Fruit fly (Drosophila melanogaster) whole organism, embryonic: Measurements from ENCODE around the gene Ctl1.

ENCODE experiments used
- CG1024 ChIP-seq: fragments of 200-800 bp; sonication (Bioruptor generic); IDR thresholded peaks from 2 replicates; pipeline ENCODE4 v1.3.6; 2022; ENCODE audit warnings: missing biosample characterization, missing genetic modification characterization
- CG10274 ChIP-seq: fragments of 200-800 bp; sonication (Bioruptor generic); optimal IDR thresholded peaks from 3 replicates; lab custom pipeline; 2017; ENCODE audit warnings: missing biosample characterization, mild to moderate bottlenecking, missing genetic modification characterization
- CG10959 ChIP-seq: fragments of 200-800 bp; sonication (Bioruptor generic); IDR thresholded peaks from 2 replicates; pipeline ENCODE4 v1.3.6; 2022; ENCODE audit warnings: missing biosample characterization, missing genetic modification characterization
- CG14667 ChIP-seq: fragments of 200-800 bp; sonication (Bioruptor generic); IDR thresholded peaks from 2 replicates; pipeline ENCODE4 v1.3.6; 2022; ENCODE audit warnings: missing biosample characterization, missing genetic modification characterization
- CG14710 ChIP-seq: fragments of 200-800 bp; sonication (Bioruptor generic); optimal IDR thresholded peaks from 3 replicates; lab custom pipeline; 2019; ENCODE audit warnings: missing biosample characterization, mild to moderate bottlenecking, missing genetic modification characterization, moderate library complexity
- CG1529 ChIP-seq: fragments of 200-800 bp; sonication (Bioruptor generic); optimal IDR thresholded peaks from 3 replicates; lab custom pipeline; 2018; ENCODE audit warnings: missing biosample characterization, missing genetic modification characterization
- CG1603 ChIP-seq: fragments of 200-800 bp; sonication (Bioruptor generic); optimal IDR thresholded peaks from 2 replicates; lab custom pipeline; 2019; ENCODE audit warnings: missing biosample characterization, mild to moderate bottlenecking, missing genetic modification characterization, moderate library complexity
- CG17328 ChIP-seq: fragments of 200-800 bp; sonication (Bioruptor generic); IDR thresholded peaks from 2 replicates; pipeline ENCODE4 v1.3.6; 2022; ENCODE audit warnings: missing biosample characterization, missing genetic modification characterization
- Gsc ChIP-seq: fragments of 200-800 bp; sonication (Bioruptor generic); IDR thresholded peaks from 2 replicates; pipeline ENCODE4 v1.3.6; 2022; ENCODE audit warnings: missing biosample characterization, missing genetic modification characterization
- Hand ChIP-seq: fragments of 200-800 bp; sonication (Bioruptor generic); optimal IDR thresholded peaks from 2 replicates; lab custom pipeline; 2017; ENCODE audit warnings: mild to moderate bottlenecking, missing biosample characterization, missing genetic modification reagents, missing genetic modification characterization
- gt ChIP-seq: fragments of 200-800 bp; sonication (Bioruptor generic); IDR thresholded peaks from 2 replicates; pipeline ENCODE4 v1.3.6; 2022; ENCODE audit warnings: missing biosample characterization, missing genetic modification characterization
- inv ChIP-seq: fragments of 200-800 bp; sonication (Bioruptor generic); IDR thresholded peaks from 2 replicates; pipeline ENCODE4 v1.3.6; 2022; ENCODE audit warnings: missing biosample characterization, missing genetic modification characterization; ENCODE audit not compliant: partially characterized antibody
- lilli ChIP-seq: fragments of 200-800 bp; sonication (Bioruptor generic); optimal IDR thresholded peaks from 3 replicates; lab custom pipeline; 2016; ENCODE audit warnings: missing biosample characterization, missing genetic modification characterization
- pan ChIP-seq, 4 experiments: fragments of >200 bp in 3 of 4; fragments of 200-800 bp in 1 of 4; sonication (Bioruptor generic) in 1 of 4; optimal IDR thresholded peaks in 3 of 4; IDR thresholded peaks in 1 of 4; 2 replicates each; pipeline versions ENCODE4 v1.3.6 to Lab custom; 2017 to 2022; ENCODE audit warnings: missing biosample characterization in 2 of 4, missing genetic modification characterization in 2 of 4, mixed read lengths in 1 of 4

DNA sequence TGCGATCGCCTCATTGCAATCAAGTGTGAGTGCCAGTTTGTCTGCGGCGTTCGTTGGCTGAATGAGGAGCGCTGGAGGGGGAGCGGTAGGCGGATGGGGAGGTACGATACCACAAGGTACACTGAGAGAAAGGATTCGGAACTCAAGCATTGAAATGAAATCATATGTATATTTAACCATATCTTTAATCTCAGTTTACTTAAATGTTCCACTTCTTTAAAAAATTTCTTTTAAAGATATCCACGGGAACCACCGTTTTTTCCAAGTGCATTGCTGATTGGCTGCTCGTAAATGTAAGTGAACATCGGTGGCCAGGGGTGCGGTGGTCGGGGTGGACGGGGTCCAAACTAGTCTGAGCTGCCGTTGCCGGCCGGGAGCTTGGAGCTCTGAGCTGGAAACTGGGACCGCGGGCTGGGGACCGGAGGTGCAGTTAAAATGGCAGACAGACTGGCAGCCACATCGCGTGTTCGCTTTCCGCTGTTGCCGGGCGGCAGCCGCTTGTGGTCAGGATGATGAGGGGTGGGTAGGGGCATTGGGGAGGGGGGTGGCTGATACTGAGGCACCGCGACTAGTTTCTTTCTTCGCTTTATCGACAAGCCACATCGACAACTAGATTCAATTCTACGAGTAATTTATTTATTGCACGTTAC is 49.5 kb upstream of the Ctl1 start:
- TF ChIP-seq gt (GFP tag; lab: Robert Waterston, UW) (peak; percentile 94), pan (optimal IDR thresholded peaks at IDR 0.05; lab: Kevin White, UChicago) (no peak), pan (GFP tag; optimal IDR thresholded peaks at IDR 0.05 in 1 of 2, IDR thresholded peaks at IDR 0.05 in 1 of 2) (peak in 1 of 2 experiments; percentile 97), Hand (GFP tag; lab: Kevin White, UChicago) (peak; percentile 82), CG1024 (peak; percentile 95), inv (GFP tag; lab: Robert Waterston, UW) (no peak), Gsc (GFP tag; lab: Robert Waterston, UW) (peak; percentile 94), CG14667 (GFP tag; lab: Robert Waterston, UW) (peak; percentile 94), CG10959 (GFP tag; lab: Robert Waterston, UW) (peak; percentile 94), CG10274 (peak; percentile 79), CG17328 (GFP tag; lab: Robert Waterston, UW) (peak; percentile 99), lilli (peak; percentile 88), CG1603 (tag; lab: Kevin White, UChicago) (peak; percentile 98), CG1529 (peak; percentile 98), CG14710 (tag; lab: Kevin White, UChicago) (peak; percentile 96)
